Fruit fly (Drosophila melanogaster) ovary, adult (tissue): ENCODE measurements around the gene Vm26Ab.
A peak's percentile ranks its signal among the peaks of the same experiment; 100 is the strongest.

Experiments
- CG17801 ChIP-seq: fragments of 200-800 bp; optimal IDR thresholded peaks from 2 replicates; lab custom pipeline; 2019; ENCODE audit warnings: missing biosample characterization, mild to moderate bottlenecking, missing genetic modification characterization, moderate library complexity; ENCODE audit not compliant: partially characterized antibody

Gene Vm26Ab

DNA sequence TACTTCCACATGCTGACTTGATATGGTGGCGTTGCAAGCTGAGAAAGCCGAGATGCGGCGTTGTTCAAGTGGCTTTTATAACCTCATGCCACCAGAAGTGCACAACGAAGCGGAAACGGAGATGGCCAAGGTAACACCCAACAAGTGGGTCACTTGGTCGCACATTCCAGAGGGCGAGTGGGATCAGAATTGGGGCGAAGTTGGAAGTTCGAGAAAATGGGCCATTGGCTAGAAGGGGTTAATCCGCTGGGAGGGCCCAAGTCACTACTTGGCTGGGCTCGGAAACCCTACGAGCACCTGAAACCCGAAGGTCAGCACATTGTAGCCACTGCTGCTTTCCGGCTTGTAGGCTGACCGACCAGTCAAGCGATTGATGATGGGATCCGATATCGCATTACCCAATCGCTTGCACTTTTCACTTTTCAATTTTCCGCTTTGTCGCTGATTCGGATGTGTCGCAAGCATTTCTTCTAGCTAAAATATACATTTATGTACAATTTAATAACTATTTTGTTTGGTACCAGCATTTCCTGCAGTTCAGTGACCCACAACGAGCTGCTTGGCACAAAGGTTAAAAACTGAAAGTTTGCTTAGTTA lies 1.9 kb downstream of the Vm26Ab start, which contains the start of gene Vm26Ac:
TSS of gene Vm26Ac (minus strand) at position 51 of the 597 bp plus-strand sequence.
- TF ChIP-seq CG17801, result no peak

- no peak for TF ChIP-seq CG17801
Measured at dm6 chr2L:5959863-5960658, 3.3 kb downstream of the Vm26Ab start, which contains the start of gene Vm26Aa. Vm26Aa (minus strand) TSS chr2L:5960340.

- no peak for TF ChIP-seq CG17801
Measured at dm6 chr2L:5961169-5961918, 4.5 kb downstream of the Vm26Ab start.

DNA sequence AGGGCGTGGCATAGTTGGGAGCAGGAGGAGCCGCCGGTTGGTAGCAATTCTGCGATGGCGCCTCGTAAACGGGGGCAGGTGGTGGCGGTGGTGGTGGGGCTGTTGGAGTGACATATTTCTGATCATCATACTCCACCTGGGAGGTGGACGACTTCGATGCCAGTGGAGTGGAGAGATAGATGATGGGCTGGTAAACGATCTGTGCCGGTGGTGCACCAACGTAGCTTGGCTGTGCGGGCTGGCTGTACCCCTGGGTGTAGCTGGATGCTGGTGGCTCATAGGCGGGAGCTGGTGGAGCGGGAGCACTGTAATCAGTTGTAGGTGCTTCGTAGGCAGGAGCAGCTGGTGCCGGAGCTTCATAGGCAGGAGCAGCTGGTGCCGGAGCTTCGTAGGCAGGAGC lies 6.4 kb downstream of the Vm26Ab start:
- no peak for TF ChIP-seq CG17801

DNA sequence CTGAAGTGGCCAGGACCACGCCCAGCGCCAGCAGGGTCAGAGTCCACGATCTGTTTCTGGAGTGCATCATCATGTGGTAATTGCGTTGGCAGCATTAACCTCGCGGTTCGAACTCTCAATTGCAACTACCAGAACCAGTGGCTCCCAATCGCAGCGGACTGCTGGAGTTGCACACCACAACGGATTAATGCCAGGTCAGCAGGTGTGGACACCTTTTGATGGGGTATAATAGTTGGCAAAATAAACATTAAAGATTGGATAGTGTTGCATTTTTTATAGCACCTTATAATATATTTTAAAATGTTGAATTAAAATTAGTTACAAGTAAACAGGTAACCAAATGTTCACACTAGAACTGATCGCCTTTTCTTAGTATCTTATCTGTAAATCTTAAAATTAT lies 7.4 kb downstream of the Vm26Ab start:
- TF ChIP-seq CG17801, result no peak

dm6 chr2L:5964851-5965250 lies 8.0 kb downstream of the Vm26Ab start, which contains the start of gene psd:
psd (minus strand) TSS chr2L:5964951.
- TF ChIP-seq CG17801, result no peak

DNA sequence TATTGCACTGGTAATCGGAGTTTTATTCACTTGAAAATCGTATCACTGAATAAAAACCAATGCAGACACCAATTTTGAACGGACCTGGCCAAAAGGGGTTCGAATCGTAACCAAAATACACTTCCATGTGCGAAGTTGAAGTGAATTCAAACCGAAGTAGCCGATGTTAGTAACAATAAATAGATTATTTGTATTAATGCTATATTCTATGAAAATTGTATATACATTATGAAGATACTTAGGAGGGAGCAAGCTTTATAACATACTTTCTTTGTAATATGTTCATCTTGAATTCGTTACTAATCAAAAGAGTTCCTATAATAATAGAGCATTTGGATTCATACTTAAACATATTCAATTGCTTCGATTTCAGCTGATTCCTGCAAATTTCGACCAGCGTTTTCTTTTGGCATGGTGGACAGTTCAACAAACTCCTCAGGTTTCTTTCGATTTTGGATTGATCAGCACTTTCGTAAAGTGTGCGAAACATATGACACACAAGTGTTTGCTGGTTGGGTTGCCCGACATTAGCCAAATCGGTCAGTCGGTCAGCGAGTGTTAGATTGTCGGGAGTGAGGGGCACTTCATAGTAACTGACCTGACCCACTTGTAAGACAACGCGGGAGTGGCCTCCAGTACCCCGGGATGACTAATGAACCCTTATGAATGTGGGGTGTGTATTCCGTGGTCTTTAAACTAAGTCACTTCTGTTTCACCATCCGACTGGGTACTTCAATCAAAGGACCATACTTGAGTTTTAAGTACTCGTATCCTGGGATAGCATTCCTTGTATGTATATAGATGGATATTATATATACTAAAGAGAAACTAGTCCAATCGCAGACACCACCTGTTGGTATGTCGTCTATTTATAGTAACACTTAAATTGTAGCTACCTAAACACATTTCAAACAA lies 11.2 kb downstream of the Vm26Ab start, which contains the start of the genes CG13992 and Ucp4C:
TSS of gene CG13992 (minus strand) at position 51 of the 915 bp plus-strand sequence.
TSS of gene Ucp4C (plus strand) at position 865 of the 915 bp plus-strand sequence.
- TF ChIP-seq CG17801, result peak; percentile 40

dm6 chr2L:5969559-5969958 lies 12.8 kb downstream of the Vm26Ab start, which contains the start of gene Ucp4B:
Ucp4B (plus strand) TSS chr2L:5969859.
- no peak for TF ChIP-seq CG17801

DNA sequence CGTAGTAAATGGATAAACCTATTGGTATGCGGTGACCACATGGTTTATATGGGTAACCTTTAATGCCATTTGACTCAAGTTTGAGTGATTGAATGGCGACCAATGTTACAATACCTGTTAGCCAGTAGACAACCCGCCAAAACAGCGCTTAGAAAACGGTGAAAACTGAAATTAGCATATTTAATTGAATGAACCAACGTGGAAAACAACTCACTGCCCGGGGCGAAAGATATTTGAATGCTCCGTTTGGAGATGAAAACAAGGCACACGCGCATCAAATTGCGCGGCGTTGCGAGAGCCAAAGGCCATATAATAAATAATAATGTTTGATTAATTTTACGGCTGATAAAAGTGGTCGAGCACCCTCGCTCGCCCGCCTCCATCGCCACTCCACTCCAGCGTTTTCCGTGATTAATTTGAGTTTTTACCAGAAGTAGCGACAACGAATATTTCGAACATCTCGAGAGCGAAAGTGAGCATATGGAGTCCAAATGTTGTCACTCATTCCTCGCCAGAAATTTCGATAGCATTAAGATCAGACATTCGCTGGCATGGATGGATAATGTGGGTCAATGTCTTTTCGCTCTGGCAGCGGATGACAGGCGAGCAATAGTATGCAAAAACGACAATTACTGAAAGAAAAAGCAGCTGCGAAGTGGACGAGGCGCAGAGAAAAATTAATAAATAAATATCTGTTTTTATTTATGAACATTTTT lies 14.4 kb downstream of the Vm26Ab start:
- no peak for TF ChIP-seq CG17801

DNA sequence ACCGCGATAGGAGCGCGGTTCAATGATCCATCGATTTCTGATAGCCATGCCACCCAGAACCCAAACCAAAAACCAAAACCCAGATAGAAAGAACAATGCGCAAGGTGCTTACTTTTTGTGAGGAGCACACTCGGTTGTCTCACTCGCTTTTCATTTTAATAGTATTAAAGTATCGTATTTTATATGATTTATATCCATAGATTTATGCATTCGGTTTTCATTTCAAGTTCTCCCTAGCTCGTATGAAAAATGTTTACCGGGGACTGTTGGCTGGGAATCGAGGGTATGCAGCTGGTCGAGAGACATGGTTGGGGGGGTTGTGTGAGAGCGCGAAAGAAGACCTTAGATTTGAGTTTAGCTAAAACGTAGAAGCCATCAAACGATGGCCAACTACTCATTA lies 15.2 kb downstream of the Vm26Ab start:
- TF ChIP-seq CG17801, result peak; percentile 0

DNA sequence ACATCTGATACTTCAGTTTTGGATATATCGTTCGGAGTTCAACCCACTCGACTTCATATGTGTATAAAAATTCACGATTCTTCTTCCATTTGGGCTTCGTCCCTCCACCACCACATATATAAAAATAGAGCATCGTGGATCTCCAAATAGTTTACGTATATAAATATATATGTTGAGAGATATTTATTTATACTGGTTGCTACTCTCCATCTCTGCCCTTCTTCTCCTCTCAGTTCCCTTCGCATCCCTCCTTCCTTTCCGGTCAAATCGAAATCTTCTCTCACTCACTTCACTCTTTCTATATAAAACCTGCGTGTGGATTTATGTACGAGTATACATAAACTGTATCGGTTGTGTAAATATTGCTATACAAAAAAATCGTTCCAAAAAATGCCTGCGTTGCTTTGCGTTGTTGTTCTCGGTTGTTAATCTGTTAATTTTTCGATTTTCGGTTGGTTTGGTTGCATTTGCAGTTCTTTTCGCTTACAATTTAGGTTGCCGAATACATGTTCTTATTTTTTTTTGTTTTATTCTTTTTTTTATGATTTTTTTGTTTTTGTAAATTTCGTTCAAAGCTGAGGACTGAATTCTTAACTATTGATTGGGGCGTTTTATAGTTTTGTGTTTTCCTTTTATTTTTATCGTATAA lies 15.9 kb downstream of the Vm26Ab start:
- no peak for TF ChIP-seq CG17801

DNA sequence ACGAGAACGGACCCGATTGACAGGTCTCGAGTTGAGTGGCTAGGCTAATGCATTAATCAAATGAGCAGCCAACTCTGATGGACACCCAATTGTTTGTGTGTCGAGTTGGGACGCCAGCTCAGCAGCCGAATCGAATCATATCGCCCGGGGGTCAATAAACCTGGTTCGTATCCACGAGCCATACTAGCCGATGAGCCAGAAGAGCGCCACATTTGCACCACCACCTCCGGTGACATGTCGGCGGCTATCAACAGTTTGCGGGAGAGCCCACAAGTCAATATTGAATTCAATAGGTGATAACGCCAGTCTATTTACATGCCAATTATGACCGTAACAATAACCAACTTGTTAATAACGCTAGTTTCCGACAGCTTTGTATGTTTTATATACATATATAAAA lies 17.3 kb downstream of the Vm26Ab start:
- no peak for TF ChIP-seq CG17801

- TF ChIP-seq CG17801, result no peak
Measured at dm6 chr2L:5975025-5975539, 18.3 kb downstream of the Vm26Ab start.

- TF ChIP-seq CG17801, result no peak
Measured at dm6 chr2L:5975601-5976000, 18.8 kb downstream of the Vm26Ab start.
